Fruit fly (Drosophila melanogaster): ENCODE measurements around the gene CG6415.

DNA sequence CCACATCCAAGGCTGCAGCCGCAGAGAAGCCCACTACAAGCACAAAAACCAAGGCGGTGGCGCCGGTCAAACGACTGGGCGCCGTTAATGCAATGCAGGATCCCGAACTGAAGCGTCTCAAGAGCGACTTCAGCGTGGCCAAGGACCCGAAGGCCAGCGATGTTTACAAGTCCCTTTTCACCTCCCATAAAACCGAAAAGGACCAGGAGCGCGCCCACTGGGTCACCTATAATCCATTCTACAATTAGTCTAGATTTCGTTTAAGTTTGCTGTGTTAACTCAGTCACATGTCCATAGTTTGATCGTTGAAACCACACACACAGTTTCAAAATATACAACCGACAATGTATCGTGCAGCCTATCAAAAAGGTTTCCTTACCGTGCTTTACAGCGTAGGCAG is 26.5 kb downstream of the CG6415 start, which contains the start of gene CG17118:
- TF ChIP-seq CG8478 (optimal IDR thresholded peaks at IDR 0.05), result no peak
- TF ChIP-seq CTCF (optimal IDR thresholded peaks at IDR 0.05), result no peak
